Worm (Caenorhabditis elegans): ENCODE results near the gene F32D8.3.

DNA sequence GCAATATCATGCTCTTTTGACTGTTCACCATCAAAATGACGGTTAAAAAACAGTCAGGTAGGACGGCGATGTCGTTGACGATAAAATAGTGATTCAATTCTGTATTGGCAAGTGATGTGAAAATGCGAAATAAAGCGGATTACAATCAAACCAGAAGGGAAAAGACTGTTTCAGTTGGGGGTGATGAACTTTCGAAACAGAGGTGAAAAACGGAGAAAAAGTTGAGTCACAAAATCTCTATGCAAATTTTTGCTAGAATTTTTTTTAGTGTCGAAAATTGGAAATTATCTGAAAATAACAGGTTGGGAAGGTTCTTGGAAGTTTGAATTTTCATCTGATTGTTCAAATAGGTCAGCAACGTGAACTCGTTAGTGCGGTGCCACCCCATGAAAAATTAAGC, 35.1 kb downstream of the F32D8.3 start, which contains the start of gene nas-31:
- TF ChIP-seq rnt-1 (tag; optimal IDR thresholded peaks at IDR 0.05) (no peak), nhr-11 (tag; optimal IDR thresholded peaks at IDR 0.05) (no peak), ama-1 (optimal IDR thresholded peaks at IDR 0.05) (no peak), Y22D7AL.16 (tag; optimal IDR thresholded peaks at IDR 0.05) (no peak), nfya-1 (tag; optimal IDR thresholded peaks at IDR 0.05) (no peak), pag-3 (tag; optimal IDR thresholded peaks at IDR 0.05; ENCODE audit: borderline replicate concordance) (no peak), K02D7.2 (tag; optimal IDR thresholded peaks at IDR 0.05) (no peak), pqm-1 (tag; optimal IDR thresholded peaks at IDR 0.05) (no peak), unc-42 (tag; optimal IDR thresholded peaks at IDR 0.05) (no peak), elt-2 (tag; optimal IDR thresholded peaks at IDR 0.05) (no peak), ceh-9 (tag; optimal IDR thresholded peaks at IDR 0.05) (no peak), unc-55 (GFP tag; optimal IDR thresholded peaks at IDR 0.05) (no peak), mec-3 (tag; optimal IDR thresholded peaks at IDR 0.05; ENCODE audit: borderline replicate concordance) (no peak), ceh-30 (tag; optimal IDR thresholded peaks at IDR 0.05) (no peak)
